Worm (Caenorhabditis elegans) whole organism, young adult: ENCODE results near the gene saeg-1.

Experiments
- B0336.3 ChIP-seq: fragments of 200-800 bp; sonication (Bioruptor generic); IDR thresholded peaks from 2 replicates; pipeline ENCODE4 v1.3.6; 2022; ENCODE audit warnings: missing genetic modification characterization, missing compliant biosample characterization
- F33H1.4 ChIP-seq: fragments of 200-800 bp; sonication (Bioruptor generic); IDR thresholded peaks from 2 replicates; pipeline ENCODE4 v1.3.6; 2022; ENCODE audit warnings: missing genetic modification reagents, missing genetic modification characterization, missing compliant biosample characterization
- F52B5.7 ChIP-seq: sonication (generic microtip); optimal IDR thresholded peaks from 2 replicates; lab custom pipeline; 2016; ENCODE audit warnings: mild to moderate bottlenecking, missing genetic modification characterization, missing compliant biosample characterization
- F57C9.4 ChIP-seq: sonication (generic microtip); optimal IDR thresholded peaks from 2 replicates; lab custom pipeline; 2017; ENCODE audit warnings: mild to moderate bottlenecking, missing genetic modification characterization, missing compliant biosample characterization
- K11D2.4 ChIP-seq: fragments of 200-800 bp; sonication (Bioruptor generic); IDR thresholded peaks from 2 replicates; pipeline ENCODE4 v1.3.6; 2022; ENCODE audit warnings: missing genetic modification reagents, missing genetic modification characterization, missing compliant biosample characterization
- Y53G8AR.9 ChIP-seq: fragments of 200-800 bp; sonication (Bioruptor generic); conservative IDR thresholded peaks from 2 replicates; pipeline ENCODE4 v1.3.6; 2022; ENCODE audit warnings: missing genetic modification reagents, missing genetic modification characterization, missing compliant biosample characterization
- Y56A3A.18 ChIP-seq: fragments of 200-800 bp; sonication (Bioruptor generic); IDR thresholded peaks from 2 replicates; pipeline ENCODE4 v1.3.6; 2022; ENCODE audit warnings: missing genetic modification reagents, missing genetic modification characterization, missing compliant biosample characterization
- ZK185.1 ChIP-seq: sonication (generic microtip); optimal IDR thresholded peaks from 2 replicates; lab custom pipeline; 2016; ENCODE audit warnings: mild to moderate bottlenecking, missing genetic modification characterization, missing compliant biosample characterization; ENCODE audit not compliant: poor library complexity, severe bottlenecking
- ama-1 ChIP-seq, 3 experiments: fragments of 150-350 bp in 1 of 3; sonication (generic microtip) in 2 of 3; optimal IDR thresholded peaks; 2 replicates each; lab custom pipeline; 2014 to 2018; ENCODE audit warnings: missing biosample characterization in 2 of 3, missing genetic modification characterization in 2 of 3, missing genetic modification reagents in 2 of 3
- aptf-2 ChIP-seq: fragments of 200-800 bp; sonication (Bioruptor generic); conservative IDR thresholded peaks from 2 replicates; pipeline ENCODE4 v1.3.6; 2022; ENCODE audit warnings: missing genetic modification reagents, missing genetic modification characterization, missing compliant biosample characterization
- atf-7 ChIP-seq: sonication (generic microtip); optimal IDR thresholded peaks from 2 replicates; lab custom pipeline; 2017; ENCODE audit warnings: mild to moderate bottlenecking, missing genetic modification characterization, missing compliant biosample characterization
- athp-1 ChIP-seq: sonication (generic microtip); optimal IDR thresholded peaks from 2 replicates; lab custom pipeline; 2017; ENCODE audit warnings: mild to moderate bottlenecking, missing genetic modification characterization, missing compliant biosample characterization
- attf-3 ChIP-seq: fragments of 200-800 bp; sonication (Bioruptor generic); conservative IDR thresholded peaks from 2 replicates; pipeline ENCODE4 v1.3.6; 2022; ENCODE audit warnings: missing genetic modification reagents, missing genetic modification characterization, missing compliant biosample characterization
- attf-6 ChIP-seq: fragments of 200-800 bp; sonication (Bioruptor generic); IDR thresholded peaks from 2 replicates; pipeline ENCODE4 v1.3.6; 2022; ENCODE audit warnings: missing genetic modification reagents, missing genetic modification characterization, missing compliant biosample characterization
- cebp-1 ChIP-seq, 2 experiments: fragments of 200-800 bp in 1 of 2; sonication (Bioruptor generic) in 1 of 2; sonication (generic microtip) in 1 of 2; IDR thresholded peaks in 1 of 2; optimal IDR thresholded peaks in 1 of 2; 2 replicates each; pipeline versions ENCODE4 v1.3.6 to Lab custom; 2017 to 2022; ENCODE audit warnings: missing compliant biosample characterization in 2 of 2, missing genetic modification characterization in 2 of 2, mild to moderate bottlenecking in 1 of 2, missing genetic modification reagents in 1 of 2, moderate library complexity in 1 of 2
- chd-7 ChIP-seq: sonication (generic microtip); optimal IDR thresholded peaks from 2 replicates; lab custom pipeline; 2016; ENCODE audit warnings: mild to moderate bottlenecking, missing genetic modification characterization, moderate library complexity, missing compliant biosample characterization
- die-1 ChIP-seq: sonication (generic microtip); optimal IDR thresholded peaks from 2 replicates; lab custom pipeline; 2016; ENCODE audit warnings: missing genotype, mild to moderate bottlenecking, missing genetic modification characterization, missing compliant biosample characterization
- dpff-1 ChIP-seq: sonication (generic microtip); optimal IDR thresholded peaks from 2 replicates; lab custom pipeline; 2017; ENCODE audit warnings: mild to moderate bottlenecking, missing genetic modification characterization, missing compliant biosample characterization
- him-1 ChIP-seq: sonication (generic microtip); optimal IDR thresholded peaks from 2 replicates; lab custom pipeline; 2016; ENCODE audit warnings: missing genotype, missing genetic modification reagents, missing genetic modification characterization, missing compliant biosample characterization
- hmg-20 ChIP-seq: fragments of 200-800 bp; sonication (Bioruptor generic); IDR thresholded peaks from 2 replicates; pipeline ENCODE4 v1.3.6; 2022; ENCODE audit warnings: missing genetic modification reagents, missing genetic modification characterization, missing compliant biosample characterization
- hsf-1 ChIP-seq: fragments of 200-800 bp; sonication (Bioruptor generic); IDR thresholded peaks from 2 replicates; pipeline ENCODE4 v1.3.6; 2022; ENCODE audit warnings: missing genetic modification reagents, missing genetic modification characterization, missing compliant biosample characterization
- let-607 ChIP-seq, 2 experiments: fragments of 200-800 bp in 1 of 2; sonication (Bioruptor generic) in 1 of 2; sonication (generic microtip) in 1 of 2; optimal IDR thresholded peaks; 2 replicates each; lab custom pipeline; 2016 to 2018; ENCODE audit warnings: mild to moderate bottlenecking in 2 of 2, missing compliant biosample characterization in 2 of 2, missing genetic modification characterization in 2 of 2, moderate library complexity in 2 of 2, missing genotype in 1 of 2
- lin-26 ChIP-seq: fragments of 200-800 bp; sonication (Bioruptor generic); IDR thresholded peaks from 2 replicates; pipeline ENCODE4 v1.3.6; 2022; ENCODE audit warnings: missing genetic modification reagents, missing genetic modification characterization, missing compliant biosample characterization
- lin-35 ChIP-seq, 3 experiments: fragments of 150-350 bp in 2 of 3; sonication (generic microtip) in 1 of 3; optimal IDR thresholded peaks; 2 replicates each; lab custom pipeline; 2014 to 2018; ENCODE audit warnings: missing biosample characterization in 3 of 3, missing genetic modification characterization in 3 of 3, missing genetic modification reagents in 3 of 3
- lin-40 ChIP-seq: sonication (generic microtip); optimal IDR thresholded peaks from 2 replicates; lab custom pipeline; 2016; ENCODE audit warnings: missing genetic modification characterization, mild to moderate bottlenecking, missing compliant biosample characterization, missing genotype, missing genetic modification reagents
- lin-54 ChIP-seq: fragments of 200-800 bp; sonication (Bioruptor generic); optimal IDR thresholded peaks from 2 replicates; lab custom pipeline; 2018; ENCODE audit warnings: mild to moderate bottlenecking, missing genetic modification characterization, missing compliant biosample characterization
- madf-8 ChIP-seq: fragments of 200-800 bp; sonication (Bioruptor generic); conservative IDR thresholded peaks from 2 replicates; pipeline ENCODE4 v1.3.6; 2022; ENCODE audit warnings: missing genetic modification reagents, missing genetic modification characterization, missing compliant biosample characterization
- mxl-1 ChIP-seq: sonication (generic microtip); optimal IDR thresholded peaks from 2 replicates; lab custom pipeline; 2016; ENCODE audit warnings: missing genetic modification characterization, missing compliant biosample characterization
- nfyb-1 ChIP-seq: fragments of 200-800 bp; sonication (Bioruptor generic); IDR thresholded peaks from 2 replicates; pipeline ENCODE4 v1.3.6; 2022; ENCODE audit warnings: missing genetic modification reagents, missing genetic modification characterization, missing compliant biosample characterization
- nhr-90 ChIP-seq: sonication (generic microtip); optimal IDR thresholded peaks from 2 replicates; lab custom pipeline; 2016; ENCODE audit warnings: missing genotype, mild to moderate bottlenecking, missing genetic modification characterization, missing compliant biosample characterization
- pbrm-1 ChIP-seq: fragments of 200-800 bp; sonication (Bioruptor generic); IDR thresholded peaks from 2 replicates; pipeline ENCODE4 v1.3.6; 2022; ENCODE audit warnings: missing genetic modification reagents, missing genetic modification characterization, missing compliant biosample characterization
- repo-1 ChIP-seq: sonication (generic microtip); optimal IDR thresholded peaks from 2 replicates; lab custom pipeline; 2017; ENCODE audit warnings: mild to moderate bottlenecking, missing genetic modification characterization, missing compliant biosample characterization
- somi-1 ChIP-seq: fragments of 200-800 bp; sonication (Bioruptor generic); optimal IDR thresholded peaks from 2 replicates; lab custom pipeline; 2018; ENCODE audit warnings: mild to moderate bottlenecking, missing genetic modification characterization, missing compliant biosample characterization
- tlf-1 ChIP-seq: fragments of 200-800 bp; sonication (Bioruptor generic); optimal IDR thresholded peaks from 2 replicates; lab custom pipeline; 2018; ENCODE audit warnings: mild to moderate bottlenecking, missing genetic modification characterization, missing compliant biosample characterization
- xnd-1 ChIP-seq: sonication (generic microtip); optimal IDR thresholded peaks from 2 replicates; lab custom pipeline; 2016; ENCODE audit warnings: missing genotype, missing genetic modification reagents, missing genetic modification characterization, missing compliant biosample characterization
- zfh-2 ChIP-seq: fragments of 200-800 bp; sonication (Bioruptor generic); conservative IDR thresholded peaks from 2 replicates; pipeline ENCODE4 v1.3.6; 2022; ENCODE audit warnings: missing genetic modification reagents, missing genetic modification characterization, missing compliant biosample characterization
- ztf-26 ChIP-seq: sonication (generic microtip); optimal IDR thresholded peaks from 2 replicates; lab custom pipeline; 2017; ENCODE audit warnings: missing genetic modification characterization, missing compliant biosample characterization
- ztf-6 ChIP-seq: fragments of 200-800 bp; sonication (Bioruptor generic); IDR thresholded peaks from 2 replicates; pipeline ENCODE4 v1.3.6; 2022; ENCODE audit warnings: missing genetic modification reagents, missing genetic modification characterization, missing compliant biosample characterization

The saeg-1 gene

DNA sequence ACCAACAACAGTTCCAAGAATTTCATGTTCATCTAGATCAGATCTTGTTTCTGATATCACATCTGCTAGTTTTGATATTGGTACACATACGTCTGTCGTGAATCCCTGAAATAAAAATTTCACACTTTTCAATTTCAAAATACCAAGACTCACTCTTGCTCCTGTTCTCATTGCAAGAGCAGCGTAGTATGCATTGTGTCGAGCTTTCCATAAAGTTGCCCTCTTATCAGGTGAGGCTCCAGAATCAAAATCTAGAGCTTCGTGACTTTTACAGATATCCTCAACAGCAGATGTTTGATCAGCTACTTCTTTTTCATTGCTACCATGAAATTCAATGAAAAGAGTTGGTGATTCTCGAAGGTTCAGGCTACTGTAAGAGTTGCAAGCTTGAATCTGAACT is 23.5 kb upstream of the saeg-1 start, which contains the start of gene F32D8.11:
Gene F32D8.11, minus strand, starts transcription at position 101 of the 400 bp plus-strand sequence.
- no peak for TF ChIP-seq lin-35 (GFP tag; optimal IDR thresholded peaks at IDR 0.05; lab: Kevin White, UChicago)
- TF ChIP-seq Y56A3A.18 (GFP tag; lab: Robert Waterston, UW): 0 out of 2 replicates have a peak, but pooled peaks have one; percentile 6

DNA sequence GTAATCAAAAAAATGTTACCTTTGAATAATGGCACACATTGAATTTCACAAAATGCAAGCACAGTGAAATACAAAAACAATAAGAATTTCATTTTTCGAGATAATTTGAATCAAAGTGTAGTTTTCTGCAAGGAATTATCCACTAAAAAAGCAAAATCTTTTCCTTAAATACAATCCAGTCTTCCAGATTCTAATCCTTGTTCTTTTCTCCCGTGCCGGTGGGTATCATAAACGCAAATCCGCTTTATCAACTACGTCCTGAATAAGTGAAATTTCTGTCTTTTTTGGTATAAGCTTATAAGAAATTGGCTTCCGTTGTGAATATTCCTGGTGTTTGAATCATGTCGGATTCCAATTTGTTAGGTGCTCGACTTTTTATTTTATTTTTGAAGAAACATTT is 22.7 kb upstream of the saeg-1 start:
- no peak for TF ChIP-seq attf-6 (GFP tag; lab: Robert Waterston, UW)
- no peak for TF ChIP-seq lin-40 (tag; lab: Kevin White, UChicago)
- TF ChIP-seq atf-7 (tag; lab: Kevin White, UChicago): peak; percentile 3
- TF ChIP-seq Y53G8AR.9 (GFP tag; lab: Robert Waterston, UW): peak; percentile 20; the same call in 1 of the 2 replicates
- no peak for TF ChIP-seq him-1

DNA sequence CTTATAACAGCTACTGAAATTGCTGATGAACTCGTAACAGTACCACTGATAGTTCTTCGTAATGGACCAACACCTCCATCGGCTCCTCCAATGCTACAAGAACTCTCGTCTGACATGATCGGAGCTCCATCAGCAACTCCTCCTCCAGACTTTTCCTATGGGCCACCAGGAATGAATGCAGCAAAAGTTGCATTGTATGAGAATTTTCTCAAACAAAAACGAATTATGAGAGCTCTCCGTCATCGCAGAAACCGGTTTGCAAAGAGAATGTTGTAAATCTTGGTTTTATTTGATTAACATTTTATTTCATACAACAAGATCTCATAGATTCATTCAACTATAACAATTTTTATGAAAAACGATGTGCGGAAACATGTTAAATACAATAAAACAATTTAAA is 22.1 kb upstream of the saeg-1 start:
- TF ChIP-seq B0336.3 (peak; percentile 62; the same call in 1 of the 2 replicates), dpff-1 (tag; lab: Kevin White, UChicago) (peak; percentile 27), aptf-2 (GFP tag; lab: Robert Waterston, UW) (no peak), F52B5.7 (peak; percentile 3), ztf-6 (GFP tag; lab: Robert Waterston, UW) (no peak), him-1 (no peak), ama-1 (optimal IDR thresholded peaks at IDR 0.05; lab: Kevin White, UChicago) (peak; percentile 26), ama-1 (GFP tag; optimal IDR thresholded peaks at IDR 0.05; lab: Kevin White, UChicago) (no peak), chd-7 (tag; lab: Kevin White, UChicago) (peak; percentile 31), xnd-1 (no peak), nhr-90 (tag; lab: Kevin White, UChicago) (peak; percentile 51), cebp-1 (GFP tag; IDR thresholded peaks at IDR 0.05; lab: Robert Waterston, UW) (no peak), cebp-1 (tag; optimal IDR thresholded peaks at IDR 0.05; lab: Kevin White, UChicago) (peak; percentile 49), ztf-26 (peak; percentile 78), Y56A3A.18 (GFP tag; lab: Robert Waterston, UW) (peak; percentile 86), mxl-1 (tag; lab: Kevin White, UChicago) (no peak), lin-26 (0 out of 2 replicates have a peak, but pooled peaks have one; percentile 11), attf-3 (GFP tag; lab: Robert Waterston, UW) (no peak), ZK185.1 (peak; percentile 72), hmg-20 (GFP tag; lab: Robert Waterston, UW) (0 out of 2 replicates have a peak, but pooled peaks have one; percentile 22), tlf-1 (peak; percentile 55), die-1 (tag; lab: Kevin White, UChicago) (peak; percentile 2), Y53G8AR.9 (GFP tag; lab: Robert Waterston, UW) (peak; percentile 56; the same call in 1 of the 2 replicates), lin-40 (tag; lab: Kevin White, UChicago) (peak; percentile 3), hsf-1 (GFP tag; lab: Robert Waterston, UW) (no peak), zfh-2 (GFP tag; lab: Robert Waterston, UW) (no peak), madf-8 (GFP tag; lab: Robert Waterston, UW) (no peak), pbrm-1 (GFP tag; lab: Robert Waterston, UW) (peak; percentile 57), nfyb-1 (peak; percentile 66; the same call in 1 of the 2 replicates), K11D2.4 (GFP tag; lab: Robert Waterston, UW) (peak; percentile 64; the same call in 1 of the 2 replicates), atf-7 (tag; lab: Kevin White, UChicago) (peak; percentile 31), somi-1 (GFP tag; lab: Kevin White, UChicago) (peak; percentile 42), F57C9.4 (tag; lab: Kevin White, UChicago) (peak; percentile 83), athp-1 (peak; percentile 18), F33H1.4 (GFP tag; lab: Robert Waterston, UW) (no peak), repo-1 (tag; lab: Kevin White, UChicago) (peak; percentile 84), lin-54 (GFP tag; lab: Kevin White, UChicago) (peak; percentile 13), let-607 (tag; optimal IDR thresholded peaks at IDR 0.05; lab: Kevin White, UChicago) (peak in 1 of 2 experiments; percentile 20)
